Fruit fly (Drosophila melanogaster) whole organism, embryonic: ENCODE results near the gene CG31268.

Experiments used
- Abd-B ChIP-seq: fragments of 200-800 bp; sonication (Bioruptor generic); optimal IDR thresholded peaks from 2 replicates; lab custom pipeline; 2018; ENCODE audit warnings: missing biosample characterization, mild to moderate bottlenecking, missing genetic modification characterization, moderate library complexity
- Antp ChIP-seq: fragments of 200-800 bp; sonication (Bioruptor generic); optimal IDR thresholded peaks from 3 replicates; lab custom pipeline; 2016; ENCODE audit warnings: missing biosample characterization, missing genetic modification characterization
- BEAF-32 ChIP-seq: fragments of 200-800 bp; sonication (Bioruptor generic); optimal IDR thresholded peaks from 3 replicates; lab custom pipeline; 2017; ENCODE audit warnings: missing biosample characterization, missing genetic modification characterization, mild to moderate bottlenecking, moderate library complexity, missing genetic modification reagents
- CG10274 ChIP-seq: fragments of 200-800 bp; sonication (Bioruptor generic); optimal IDR thresholded peaks from 3 replicates; lab custom pipeline; 2017; ENCODE audit warnings: missing biosample characterization, mild to moderate bottlenecking, missing genetic modification characterization
- CG10462 ChIP-seq: fragments of 200-800 bp; sonication (Bioruptor generic); optimal IDR thresholded peaks from 2 replicates; lab custom pipeline; 2016; ENCODE audit warnings: missing biosample characterization, missing genetic modification characterization
- CG10654 ChIP-seq: fragments of 200-800 bp; sonication (Bioruptor generic); optimal IDR thresholded peaks from 2 replicates; lab custom pipeline; 2016; ENCODE audit warnings: missing biosample characterization, missing genetic modification characterization
- CG11695 ChIP-seq: fragments of 200-800 bp; sonication (Bioruptor generic); IDR thresholded peaks from 3 replicates; pipeline ENCODE4 v1.3.6; 2022; ENCODE audit warnings: missing biosample characterization, missing genetic modification characterization
- CG11723 ChIP-seq: fragments of 200-800 bp; sonication (Bioruptor generic); optimal IDR thresholded peaks from 2 replicates; lab custom pipeline; 2017; ENCODE audit warnings: missing biosample characterization, mild to moderate bottlenecking, missing genetic modification characterization
- CG12391 ChIP-seq: fragments of 200-800 bp; sonication (Bioruptor generic); optimal IDR thresholded peaks from 3 replicates; lab custom pipeline; 2018; ENCODE audit warnings: missing biosample characterization, mild to moderate bottlenecking, missing genetic modification characterization, moderate library complexity
- CG12769 ChIP-seq: fragments of 200-800 bp; sonication (Bioruptor generic); optimal IDR thresholded peaks from 2 replicates; lab custom pipeline; 2019; ENCODE audit warnings: missing biosample characterization, mild to moderate bottlenecking, missing genetic modification characterization, moderate library complexity
- CG31388 ChIP-seq: fragments of 200-800 bp; sonication (Bioruptor generic); optimal IDR thresholded peaks from 2 replicates; lab custom pipeline; 2016; ENCODE audit warnings: missing biosample characterization, missing genetic modification characterization
- CG31441 ChIP-seq: fragments of 200-800 bp; sonication (Bioruptor generic); IDR thresholded peaks from 2 replicates; pipeline ENCODE4 v1.3.6; 2022; ENCODE audit warnings: missing biosample characterization, missing genetic modification characterization
- CG32767 ChIP-seq: fragments of 200-800 bp; sonication (Bioruptor generic); IDR thresholded peaks from 2 replicates; pipeline ENCODE4 v1.3.6; 2022; ENCODE audit warnings: missing biosample characterization, missing genetic modification characterization
- CG33557 ChIP-seq: fragments of 200-800 bp; sonication (Bioruptor generic); optimal IDR thresholded peaks from 2 replicates; lab custom pipeline; 2019; ENCODE audit warnings: missing biosample characterization, mild to moderate bottlenecking, missing genetic modification characterization, moderate library complexity
- CG42726 ChIP-seq: fragments of 200-800 bp; sonication (Bioruptor generic); IDR thresholded peaks from 2 replicates; pipeline ENCODE4 v1.3.6; 2022; ENCODE audit warnings: missing biosample characterization, missing genetic modification characterization; ENCODE audit not compliant: partially characterized antibody
- CG4360 ChIP-seq: fragments of 200-800 bp; sonication (Bioruptor generic); IDR thresholded peaks from 2 replicates; pipeline ENCODE4 v1.3.6; 2022; ENCODE audit warnings: missing biosample characterization, missing genetic modification characterization
- CG4617 ChIP-seq: fragments of 200-800 bp; sonication (Bioruptor generic); optimal IDR thresholded peaks from 3 replicates; lab custom pipeline; 2016; ENCODE audit warnings: missing biosample characterization, missing genetic modification characterization, borderline replicate concordance
- CG4707 ChIP-seq: fragments of 200-800 bp; sonication (Bioruptor generic); optimal IDR thresholded peaks from 2 replicates; lab custom pipeline; 2018; ENCODE audit warnings: missing biosample characterization, mild to moderate bottlenecking, missing genetic modification characterization, moderate library complexity
- CG6765 ChIP-seq: fragments of 200-800 bp; sonication (Bioruptor generic); optimal IDR thresholded peaks from 3 replicates; lab custom pipeline; 2017; ENCODE audit warnings: missing biosample characterization, mild to moderate bottlenecking, missing genetic modification characterization
- CG6791 ChIP-seq: fragments of 200-800 bp; sonication (Bioruptor generic); IDR thresholded peaks from 3 replicates; pipeline ENCODE4 v1.3.6; 2022; ENCODE audit warnings: missing biosample characterization, missing genetic modification characterization; ENCODE audit not compliant: partially characterized antibody
- CG7357 ChIP-seq: fragments of 200-800 bp; sonication (Bioruptor generic); IDR thresholded peaks from 3 replicates; pipeline ENCODE4 v1.3.6; 2022; ENCODE audit warnings: missing biosample characterization, missing genetic modification characterization
- CG9727 ChIP-seq: fragments of 200-800 bp; sonication (Bioruptor generic); optimal IDR thresholded peaks from 3 replicates; lab custom pipeline; 2017; ENCODE audit warnings: missing biosample characterization, mild to moderate bottlenecking, missing genetic modification characterization
- CG9817 ChIP-seq: fragments of 200-800 bp; sonication (Bioruptor generic); optimal IDR thresholded peaks from 2 replicates; lab custom pipeline; 2018; ENCODE audit warnings: missing biosample characterization, mild to moderate bottlenecking, missing genetic modification characterization, moderate library complexity
- Camta ChIP-seq: fragments of 200-800 bp; sonication (Bioruptor generic); optimal IDR thresholded peaks from 2 replicates; lab custom pipeline; 2016; ENCODE audit warnings: missing biosample characterization, missing genetic modification characterization
- D19A ChIP-seq: fragments of 200-800 bp; optimal IDR thresholded peaks from 3 replicates; lab custom pipeline; 2019; ENCODE audit warnings: missing biosample characterization, mild to moderate bottlenecking, missing genetic modification characterization, moderate library complexity
- HLH4C ChIP-seq: fragments of 200-800 bp; sonication (Bioruptor generic); IDR thresholded peaks from 3 replicates; pipeline ENCODE4 v1.3.6; 2022; ENCODE audit warnings: missing biosample characterization, missing genetic modification characterization; ENCODE audit not compliant: partially characterized antibody
- HmgZ ChIP-seq: fragments of 200-800 bp; sonication (Bioruptor generic); optimal IDR thresholded peaks from 2 replicates; lab custom pipeline; 2018; ENCODE audit warnings: missing biosample characterization, mild to moderate bottlenecking, missing genetic modification characterization
- Lpt ChIP-seq: fragments of >200 bp; optimal IDR thresholded peaks from 2 replicates; lab custom pipeline; 2018; ENCODE audit warnings: missing biosample characterization, missing genetic modification characterization
- abd-A ChIP-seq: fragments of 200-800 bp; sonication (Bioruptor generic); optimal IDR thresholded peaks from 3 replicates; lab custom pipeline; 2019; ENCODE audit warnings: missing biosample characterization, mild to moderate bottlenecking, missing genetic modification characterization, moderate library complexity
- bowl ChIP-seq: fragments of 200-800 bp; sonication (Bioruptor generic); IDR thresholded peaks from 2 replicates; pipeline ENCODE4 v1.3.6; 2022; ENCODE audit warnings: missing biosample characterization, missing genetic modification characterization
- br ChIP-seq: fragments of >200 bp; optimal IDR thresholded peaks from 2 replicates; lab custom pipeline; 2017
- bsh ChIP-seq, 2 experiments: fragments of 200-800 bp; sonication (Bioruptor generic); optimal IDR thresholded peaks; 2 replicates each; lab custom pipeline; 2017 to 2018; ENCODE audit warnings: mild to moderate bottlenecking in 2 of 2, missing biosample characterization in 2 of 2, missing genetic modification characterization in 2 of 2, moderate library complexity in 1 of 2
- corto ChIP-seq: fragments of 200-800 bp; sonication (Bioruptor generic); optimal IDR thresholded peaks from 2 replicates; lab custom pipeline; 2016; ENCODE audit warnings: missing biosample characterization, mild to moderate bottlenecking, missing genetic modification characterization, moderate library complexity
- exex ChIP-seq: fragments of 200-800 bp; sonication (Bioruptor generic); optimal IDR thresholded peaks from 4 replicates; lab custom pipeline; 2018; ENCODE audit warnings: missing biosample characterization, mild to moderate bottlenecking, missing genetic modification characterization, moderate library complexity
- eyg ChIP-seq: fragments of 200-800 bp; sonication (Bioruptor generic); optimal IDR thresholded peaks from 3 replicates; lab custom pipeline; 2016; ENCODE audit warnings: missing biosample characterization, missing genetic modification characterization
- fu2 ChIP-seq: fragments of 200-800 bp; sonication (Bioruptor generic); optimal IDR thresholded peaks from 2 replicates; lab custom pipeline; 2016; ENCODE audit warnings: missing biosample characterization, missing genetic modification characterization
- gce ChIP-seq: fragments of 200-800 bp; sonication (Bioruptor generic); IDR thresholded peaks from 3 replicates; pipeline ENCODE4 v1.3.6; 2022; ENCODE audit warnings: missing biosample characterization, missing genetic modification characterization
- jigr1 ChIP-seq: fragments of 200-800 bp; sonication (Bioruptor generic); IDR thresholded peaks from 3 replicates; pipeline ENCODE4 v1.3.6; 2022; ENCODE audit warnings: missing biosample characterization, missing genetic modification characterization
- lola ChIP-seq, 3 experiments: fragments of >200 bp in 2 of 3; fragments of 200-800 bp in 1 of 3; sonication (Bioruptor generic) in 1 of 3; optimal IDR thresholded peaks; 2 replicates each; lab custom pipeline; 2017 to 2019; ENCODE audit warnings: missing biosample characterization in 3 of 3, missing genetic modification characterization in 3 of 3, mild to moderate bottlenecking in 1 of 3, moderate library complexity in 1 of 3
- lov ChIP-seq, 2 experiments: fragments of 200-800 bp in 1 of 2; fragments of >200 bp in 1 of 2; sonication (Bioruptor generic) in 1 of 2; IDR thresholded peaks in 1 of 2; optimal IDR thresholded peaks in 1 of 2; 2 replicates in 1 of 2; 3 replicates in 1 of 2; pipeline versions ENCODE4 v1.3.6 to Lab custom; 2017 to 2022; ENCODE audit warnings: missing biosample characterization in 1 of 2, missing genetic modification characterization in 1 of 2
- nau ChIP-seq: fragments of 200-800 bp; sonication (Bioruptor generic); optimal IDR thresholded peaks from 3 replicates; lab custom pipeline; 2017; ENCODE audit warnings: missing biosample characterization, mild to moderate bottlenecking, missing genetic modification characterization, missing genetic modification reagents
- nerfin-2 ChIP-seq: fragments of 200-800 bp; sonication (Bioruptor generic); IDR thresholded peaks from 2 replicates; pipeline ENCODE4 v1.3.6; 2022; ENCODE audit warnings: missing biosample characterization, missing genetic modification characterization; ENCODE audit not compliant: partially characterized antibody
- onecut ChIP-seq: fragments of 200-800 bp; sonication (Bioruptor generic); IDR thresholded peaks from 2 replicates; pipeline ENCODE4 v1.3.6; 2022; ENCODE audit warnings: missing biosample characterization, missing genetic modification characterization
- peb ChIP-seq: fragments of 200-800 bp; sonication (Bioruptor generic); IDR thresholded peaks from 2 replicates; pipeline ENCODE4 v1.3.6; 2022; ENCODE audit warnings: missing biosample characterization, missing genetic modification characterization
- ranshi ChIP-seq: fragments of 200-800 bp; sonication (Bioruptor generic); IDR thresholded peaks from 2 replicates; pipeline ENCODE4 v1.3.6; 2022; ENCODE audit warnings: missing biosample characterization, missing genetic modification characterization
- seq ChIP-seq: fragments of 200-800 bp; sonication (Bioruptor generic); IDR thresholded peaks from 2 replicates; pipeline ENCODE4 v1.3.6; 2022; ENCODE audit warnings: missing biosample characterization, missing genetic modification characterization
- toy ChIP-seq: fragments of 200-800 bp; sonication (Bioruptor generic); IDR thresholded peaks from 2 replicates; pipeline ENCODE4 v1.3.6; 2022; ENCODE audit warnings: missing biosample characterization, missing genetic modification characterization
- trh ChIP-seq: fragments of 200-800 bp; sonication (Bioruptor generic); optimal IDR thresholded peaks from 2 replicates; lab custom pipeline; 2016; ENCODE audit warnings: missing biosample characterization, missing genetic modification characterization
- vfl ChIP-seq: fragments of 200-800 bp; sonication (Bioruptor generic); optimal IDR thresholded peaks from 2 replicates; lab custom pipeline; 2016; ENCODE audit warnings: missing biosample characterization, missing genetic modification characterization
- vvl ChIP-seq: fragments of 200-800 bp; sonication (Bioruptor generic); IDR thresholded peaks from 2 replicates; pipeline ENCODE4 v1.3.6; 2022; ENCODE audit warnings: missing biosample characterization, missing genetic modification characterization
- wor ChIP-seq: fragments of 200-800 bp; sonication (Bioruptor generic); IDR thresholded peaks from 2 replicates; pipeline ENCODE4 v1.3.6; 2022; ENCODE audit warnings: missing biosample characterization, missing genetic modification characterization

CG31268 gene

dm6 chr3R:16991781-16992180 is 39.8 kb upstream of the CG31268 start, which contains the start of gene EMC2B (continued):
- TF ChIP-seq HLH4C (GFP tag; lab: Robert Waterston, UW) (no peak), trh (GFP tag; lab: Kevin White, UChicago) (no peak), jigr1 (GFP tag; lab: Robert Waterston, UW) (no peak), CG11723 (GFP tag; lab: Kevin White, UChicago) (no peak), CG31388 (GFP tag; lab: Kevin White, UChicago) (no peak), CG32767 (GFP tag; lab: Robert Waterston, UW) (no peak), fu2 (no peak), vvl (GFP tag; lab: Robert Waterston, UW) (no peak), bsh (GFP tag; optimal IDR thresholded peaks at IDR 0.05; lab: Kevin White, UChicago) (peak in 1 of 2 experiments; percentile 8), CG4707 (GFP tag; lab: Kevin White, UChicago) (no peak), CG9727 (GFP tag; lab: Kevin White, UChicago) (peak; percentile 16), br (no peak), CG4617 (GFP tag; lab: Kevin White, UChicago) (peak; percentile 77), Antp (GFP tag; lab: Kevin White, UChicago) (peak; percentile 52), HmgZ (tag; lab: Kevin White, UChicago) (peak; percentile 52), lov (optimal IDR thresholded peaks at IDR 0.05; lab: Kevin White, UChicago) (no peak), lov (GFP tag; IDR thresholded peaks at IDR 0.05; lab: Robert Waterston, UW) (no peak), CG10654 (no peak), CG31441 (no peak), exex (tag; lab: Kevin White, UChicago) (no peak), bowl (GFP tag; lab: Robert Waterston, UW) (no peak), abd-A (tag; lab: Kevin White, UChicago) (no peak), Camta (GFP tag; lab: Kevin White, UChicago) (no peak), ranshi (GFP tag; lab: Robert Waterston, UW) (no peak), onecut (GFP tag; lab: Robert Waterston, UW) (no peak; the same call in 1 of the 2 replicates), eyg (GFP tag; lab: Kevin White, UChicago) (peak; percentile 75), CG7357 (GFP tag; lab: Robert Waterston, UW) (no peak), wor (GFP tag; lab: Robert Waterston, UW) (no peak), lola (GFP tag; optimal IDR thresholded peaks at IDR 0.05; lab: Kevin White, UChicago) (peak in 1 of 3 experiments; percentile 16), peb (GFP tag; lab: Robert Waterston, UW) (no peak), seq (no peak), CG6765 (GFP tag; lab: Kevin White, UChicago) (no peak), nerfin-2 (no peak), Abd-B (GFP tag; lab: Kevin White, UChicago) (peak; percentile 62), CG33557 (GFP tag; lab: Kevin White, UChicago) (no peak), vfl (GFP tag; lab: Kevin White, UChicago) (peak; percentile 49), corto (GFP tag; lab: Kevin White, UChicago) (no peak), D19A (tag; lab: Kevin White, UChicago) (peak; percentile 81), CG10274 (no peak), CG4360 (GFP tag; lab: Robert Waterston, UW) (no peak), CG11695 (GFP tag; lab: Robert Waterston, UW) (no peak), BEAF-32 (peak; percentile 31), CG6791 (GFP tag; lab: Robert Waterston, UW) (no peak), nau (GFP tag; lab: Kevin White, UChicago) (no peak), CG42726 (no peak), CG12769 (tag; lab: Kevin White, UChicago) (peak; percentile 37), Lpt (no peak), CG10462 (GFP tag; lab: Kevin White, UChicago) (no peak), gce (GFP tag; lab: Robert Waterston, UW) (no peak), CG9817 (tag; lab: Kevin White, UChicago) (peak; percentile 43), CG12391 (tag; lab: Kevin White, UChicago) (peak; percentile 44), toy (no peak)
